Worm (Caenorhabditis elegans) whole organism, late embryonic: Measurements from ENCODE around the gene dod-23.

Experiments used
- C08G9.2 ChIP-seq: sonication (generic microtip); optimal IDR thresholded peaks from 2 replicates; lab custom pipeline; 2016; ENCODE audit warnings: mild to moderate bottlenecking, missing genetic modification characterization, moderate library complexity, missing compliant biosample characterization
- T23F11.4 ChIP-seq: fragments of 200-800 bp; sonication (Bioruptor generic); optimal IDR thresholded peaks from 2 replicates; lab custom pipeline; 2018; ENCODE audit warnings: mild to moderate bottlenecking, missing genetic modification characterization, missing compliant biosample characterization
- ahr-1 ChIP-seq: sonication (generic microtip); optimal IDR thresholded peaks from 2 replicates; lab custom pipeline; 2016; ENCODE audit warnings: missing genetic modification characterization, missing compliant biosample characterization
- ceh-14 ChIP-seq: sonication (generic microtip); optimal IDR thresholded peaks from 2 replicates; lab custom pipeline; 2016; ENCODE audit warnings: missing genotype, missing genetic modification characterization, missing compliant biosample characterization
- ceh-18 ChIP-seq: sonication (generic microtip); optimal IDR thresholded peaks from 2 replicates; lab custom pipeline; 2016; ENCODE audit warnings: missing genetic modification characterization, missing compliant biosample characterization
- ceh-19 ChIP-seq: fragments of 200-800 bp; sonication (Bioruptor generic); optimal IDR thresholded peaks from 2 replicates; lab custom pipeline; 2018; ENCODE audit warnings: mild to moderate bottlenecking, missing genetic modification characterization, missing compliant biosample characterization
- ceh-30 ChIP-seq: fragments of 150-350 bp; optimal IDR thresholded peaks from 2 replicates; lab custom pipeline; 2014; ENCODE audit warnings: missing biosample characterization, missing genetic modification characterization
- ceh-31 ChIP-seq: sonication (generic microtip); optimal IDR thresholded peaks from 2 replicates; lab custom pipeline; 2016; ENCODE audit warnings: missing genetic modification characterization, missing compliant biosample characterization
- ceh-45 ChIP-seq: fragments of 200-800 bp; sonication (Bioruptor generic); IDR thresholded peaks from 2 replicates; pipeline ENCODE4 v1.3.6; 2022; ENCODE audit warnings: missing genetic modification reagents, missing genetic modification characterization, missing compliant biosample characterization
- ceh-48 ChIP-seq: sonication (generic microtip); optimal IDR thresholded peaks from 2 replicates; lab custom pipeline; 2016; ENCODE audit warnings: missing genetic modification characterization, inconsistent platforms, missing compliant biosample characterization
- ceh-6 ChIP-seq: fragments of 200-800 bp; sonication (Bioruptor generic); optimal IDR thresholded peaks from 2 replicates; lab custom pipeline; 2018; ENCODE audit warnings: mild to moderate bottlenecking, missing genetic modification characterization, missing compliant biosample characterization
- ceh-9 ChIP-seq: sonication (generic microtip); optimal IDR thresholded peaks from 2 replicates; lab custom pipeline; 2016; ENCODE audit warnings: mild to moderate bottlenecking, missing genetic modification characterization, inconsistent platforms, missing compliant biosample characterization
- che-1 ChIP-seq: sonication (generic microtip); optimal IDR thresholded peaks from 2 replicates; lab custom pipeline; 2016; ENCODE audit warnings: mild to moderate bottlenecking, missing genetic modification characterization, missing compliant biosample characterization
- dmd-4 ChIP-seq: sonication (generic microtip); optimal IDR thresholded peaks from 2 replicates; lab custom pipeline; 2016; ENCODE audit warnings: borderline replicate concordance, missing genetic modification characterization, missing compliant biosample characterization
- elt-2 ChIP-seq: sonication (generic microtip); optimal IDR thresholded peaks from 2 replicates; lab custom pipeline; 2016; ENCODE audit warnings: missing genetic modification reagents, missing genetic modification characterization, missing compliant biosample characterization
- elt-4 ChIP-seq: sonication (generic microtip); optimal IDR thresholded peaks from 2 replicates; lab custom pipeline; 2016; ENCODE audit warnings: missing genetic modification characterization, missing compliant biosample characterization
- eyg-1 ChIP-seq: sonication (generic microtip); optimal IDR thresholded peaks from 2 replicates; lab custom pipeline; 2016; ENCODE audit warnings: missing genotype, missing genetic modification characterization, missing compliant biosample characterization
- fax-1 ChIP-seq: sonication (generic microtip); optimal IDR thresholded peaks from 2 replicates; lab custom pipeline; 2016; ENCODE audit warnings: missing genotype, missing genetic modification characterization, missing compliant biosample characterization
- fkh-6 ChIP-seq: sonication (generic microtip); optimal IDR thresholded peaks from 2 replicates; lab custom pipeline; 2016; ENCODE audit warnings: missing genetic modification characterization, missing compliant biosample characterization
- hlh-13 ChIP-seq: fragments of 200-800 bp; sonication (Bioruptor generic); optimal IDR thresholded peaks from 2 replicates; lab custom pipeline; 2018; ENCODE audit warnings: mild to moderate bottlenecking, missing genetic modification characterization, missing compliant biosample characterization
- hlh-15 ChIP-seq: sonication (generic microtip); optimal IDR thresholded peaks from 2 replicates; lab custom pipeline; 2016; ENCODE audit warnings: missing genetic modification characterization, missing compliant biosample characterization
- hlh-6 ChIP-seq: sonication (generic microtip); optimal IDR thresholded peaks from 2 replicates; lab custom pipeline; 2016; ENCODE audit warnings: missing genotype, missing genetic modification characterization, missing compliant biosample characterization
- hlh-8 ChIP-seq: sonication (generic microtip); optimal IDR thresholded peaks from 2 replicates; lab custom pipeline; 2016; ENCODE audit warnings: missing genotype, missing genetic modification characterization, missing compliant biosample characterization
- lim-6 ChIP-seq: sonication (generic microtip); optimal IDR thresholded peaks from 2 replicates; lab custom pipeline; 2016; ENCODE audit warnings: missing genetic modification characterization, missing compliant biosample characterization
- lin-11 ChIP-seq: fragments of 200-800 bp; sonication (Bioruptor generic); optimal IDR thresholded peaks from 2 replicates; lab custom pipeline; 2018; ENCODE audit warnings: mild to moderate bottlenecking, missing genetic modification characterization, missing compliant biosample characterization
- madf-2 ChIP-seq: sonication (generic microtip); optimal IDR thresholded peaks from 2 replicates; lab custom pipeline; 2017; ENCODE audit warnings: missing genetic modification characterization, missing compliant biosample characterization
- mec-3 ChIP-seq: sonication (generic microtip); optimal IDR thresholded peaks from 2 replicates; lab custom pipeline; 2016; ENCODE audit warnings: borderline replicate concordance, missing genetic modification characterization, missing compliant biosample characterization
- odd-2 ChIP-seq: sonication (generic microtip); optimal IDR thresholded peaks from 2 replicates; lab custom pipeline; 2017; ENCODE audit warnings: antibody characterized with exemption, mild to moderate bottlenecking, missing genetic modification characterization, missing compliant biosample characterization
- pag-3 ChIP-seq: sonication (generic microtip); optimal IDR thresholded peaks from 2 replicates; lab custom pipeline; 2016; ENCODE audit warnings: missing compliant biosample characterization, missing genetic modification characterization, borderline replicate concordance
- pat-9 ChIP-seq: fragments of 200-800 bp; sonication (Bioruptor generic); optimal IDR thresholded peaks from 2 replicates; lab custom pipeline; 2018; ENCODE audit warnings: mild to moderate bottlenecking, missing genetic modification characterization, moderate library complexity, missing compliant biosample characterization
- pha-2 ChIP-seq: sonication (generic microtip); optimal IDR thresholded peaks from 2 replicates; lab custom pipeline; 2017; ENCODE audit warnings: mild to moderate bottlenecking, missing genetic modification characterization, missing compliant biosample characterization
- pha-4 ChIP-seq: fragments of 150-350 bp; optimal IDR thresholded peaks from 2 replicates; lab custom pipeline; 2018; ENCODE audit warnings: missing biosample characterization, missing genetic modification reagents, missing genetic modification characterization
- pqm-1 ChIP-seq: sonication (generic microtip); optimal IDR thresholded peaks from 2 replicates; lab custom pipeline; 2016; ENCODE audit warnings: missing genetic modification characterization, missing compliant biosample characterization
- ref-2 ChIP-seq: sonication (generic microtip); optimal IDR thresholded peaks from 2 replicates; lab custom pipeline; 2016; ENCODE audit warnings: missing genetic modification characterization, missing compliant biosample characterization
- sdc-2 ChIP-seq: sonication (generic microtip); optimal IDR thresholded peaks from 2 replicates; lab custom pipeline; 2016; ENCODE audit warnings: missing genotype, missing genetic modification characterization, missing compliant biosample characterization
- sox-4 ChIP-seq: sonication (generic microtip); optimal IDR thresholded peaks from 2 replicates; lab custom pipeline; 2017; ENCODE audit warnings: mild to moderate bottlenecking, missing genetic modification characterization, inconsistent platforms, missing compliant biosample characterization
- syd-9 ChIP-seq: sonication (generic microtip); optimal IDR thresholded peaks from 2 replicates; lab custom pipeline; 2016; ENCODE audit warnings: mild to moderate bottlenecking, missing genetic modification characterization, moderate library complexity, missing compliant biosample characterization
- tbx-2 ChIP-seq: sonication (generic microtip); optimal IDR thresholded peaks from 2 replicates; lab custom pipeline; 2016; ENCODE audit warnings: missing genetic modification characterization, missing compliant biosample characterization
- ttx-3 ChIP-seq: sonication (generic microtip); optimal IDR thresholded peaks from 2 replicates; lab custom pipeline; 2016; ENCODE audit warnings: missing genetic modification reagents, missing genetic modification characterization, missing compliant biosample characterization
- unc-3 ChIP-seq, 2 experiments: fragments of 200-800 bp in 1 of 2; sonication (Bioruptor generic) in 1 of 2; sonication (generic microtip) in 1 of 2; conservative IDR thresholded peaks in 1 of 2; optimal IDR thresholded peaks in 1 of 2; 2 replicates each; pipeline versions ENCODE4 v1.3.6 to Lab custom; 2016 to 2022; ENCODE audit warnings: missing compliant biosample characterization in 2 of 2, missing genetic modification characterization in 2 of 2, missing genetic modification reagents in 1 of 2
- unc-42 ChIP-seq: sonication (generic microtip); optimal IDR thresholded peaks from 2 replicates; lab custom pipeline; 2016; ENCODE audit warnings: missing genotype, missing genetic modification characterization, missing compliant biosample characterization
- ztf-16 ChIP-seq: sonication (generic microtip); optimal IDR thresholded peaks from 2 replicates; lab custom pipeline; 2017; ENCODE audit warnings: missing genetic modification characterization, missing compliant biosample characterization

dod-23 gene

DNA sequence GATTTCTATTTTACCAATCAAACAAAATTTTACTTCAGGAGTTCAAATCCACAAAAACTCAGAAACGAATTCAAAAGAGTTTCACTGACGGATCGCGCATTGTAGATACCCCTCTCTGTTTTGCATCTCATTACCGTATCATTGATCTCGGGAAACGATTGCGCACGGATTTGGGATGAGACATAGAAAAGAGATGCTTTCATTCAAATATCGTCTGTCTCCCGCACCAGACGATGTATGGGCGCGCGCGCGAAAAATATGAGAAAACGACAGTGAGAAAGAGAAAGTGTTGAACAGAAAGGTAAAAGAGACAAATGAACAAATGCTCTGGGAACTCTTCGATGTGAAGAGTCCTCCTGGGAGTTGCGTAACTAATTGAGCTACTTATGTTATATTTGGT, 12.0 kb upstream of the dod-23 start:
- TF ChIP-seq pat-9 (tag; lab: Kevin White, UChicago) (no peak), sox-4 (no peak)

DNA sequence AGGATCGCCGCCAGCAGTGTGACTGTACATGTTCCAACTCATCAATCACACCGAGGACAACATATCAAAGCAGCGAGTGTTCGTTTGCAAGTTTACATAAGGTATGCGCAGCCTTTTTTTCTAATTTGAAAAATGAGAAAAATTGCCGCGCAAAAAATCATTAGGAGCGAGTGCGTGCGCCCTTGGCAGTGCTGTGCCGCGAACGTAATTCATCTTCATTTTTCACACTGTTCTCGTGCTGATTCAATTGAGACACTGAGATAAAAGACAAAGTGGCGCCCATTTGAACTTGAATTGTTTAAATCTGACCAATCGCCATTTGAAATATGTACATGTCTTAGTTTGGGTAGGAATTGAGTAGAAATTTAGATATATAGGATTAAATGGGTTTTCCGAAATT, 10.6 kb upstream of the dod-23 start:
- TF ChIP-seq elt-2 (tag; lab: Kevin White, UChicago) (no peak), sdc-2 (tag; lab: Kevin White, UChicago) (no peak), mec-3 (no peak), ceh-30 (tag; lab: Kevin White, UChicago) (no peak), ceh-9 (no peak), ahr-1 (tag; lab: Kevin White, UChicago) (no peak), ceh-18 (no peak), odd-2 (no peak), T23F11.4 (GFP tag; lab: Kevin White, UChicago) (no peak), ztf-16 (tag; lab: Kevin White, UChicago) (no peak), madf-2 (tag; lab: Kevin White, UChicago) (no peak), pha-4 (no peak), ceh-6 (GFP tag; lab: Kevin White, UChicago) (no peak), pqm-1 (tag; lab: Kevin White, UChicago) (no peak), ref-2 (no peak), ceh-31 (no peak), syd-9 (no peak), ceh-48 (tag; lab: Kevin White, UChicago) (no peak)

DNA sequence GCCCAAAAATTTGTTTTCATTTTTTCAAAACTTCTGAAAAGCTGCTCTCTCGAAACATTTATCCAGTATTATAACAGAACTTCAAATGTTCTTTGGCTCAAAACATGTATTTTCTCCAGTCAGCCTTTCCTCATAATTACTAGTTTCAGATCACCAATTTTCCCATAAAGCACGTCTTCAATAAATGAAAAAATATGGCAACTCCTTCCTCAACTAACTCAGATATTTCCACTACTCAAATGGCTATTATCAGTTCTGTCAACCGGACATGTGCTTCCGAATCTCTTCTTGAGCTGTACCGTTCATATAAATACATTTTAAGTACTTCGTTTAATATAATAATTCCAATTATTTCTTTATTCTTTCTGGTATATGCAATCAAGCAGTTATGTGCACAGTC, 8.5 kb upstream of the dod-23 start, which contains the start of gene sra-13:
Gene sra-13 (plus strand): TSS at position 195 of the 400 bp plus-strand sequence.
- TF ChIP-seq syd-9 (no peak), lin-11 (tag; lab: Kevin White, UChicago) (no peak), tbx-2 (tag; lab: Kevin White, UChicago) (no peak), dmd-4 (no peak), ceh-48 (tag; lab: Kevin White, UChicago) (no peak), pag-3 (tag; lab: Kevin White, UChicago) (no peak), hlh-15 (tag; lab: Kevin White, UChicago) (no peak), C08G9.2 (no peak), ahr-1 (tag; lab: Kevin White, UChicago) (no peak), ttx-3 (tag; lab: Kevin White, UChicago) (no peak), hlh-6 (tag; lab: Kevin White, UChicago) (no peak), unc-42 (tag; lab: Kevin White, UChicago) (no peak), pqm-1 (tag; lab: Kevin White, UChicago) (no peak), ceh-19 (no peak), ceh-9 (no peak), ceh-14 (tag; lab: Kevin White, UChicago) (no peak)

- TF ChIP-seq hlh-13 (GFP tag; lab: Kevin White, UChicago) (no peak), elt-4 (tag; lab: Kevin White, UChicago) (no peak)
Observed at ce11 chrII:8405303-8405702, 6.3 kb upstream of the dod-23 start, which contains the start of gene ubc-24. Gene ubc-24, plus strand, starts transcription at chrII:8405603.

DNA sequence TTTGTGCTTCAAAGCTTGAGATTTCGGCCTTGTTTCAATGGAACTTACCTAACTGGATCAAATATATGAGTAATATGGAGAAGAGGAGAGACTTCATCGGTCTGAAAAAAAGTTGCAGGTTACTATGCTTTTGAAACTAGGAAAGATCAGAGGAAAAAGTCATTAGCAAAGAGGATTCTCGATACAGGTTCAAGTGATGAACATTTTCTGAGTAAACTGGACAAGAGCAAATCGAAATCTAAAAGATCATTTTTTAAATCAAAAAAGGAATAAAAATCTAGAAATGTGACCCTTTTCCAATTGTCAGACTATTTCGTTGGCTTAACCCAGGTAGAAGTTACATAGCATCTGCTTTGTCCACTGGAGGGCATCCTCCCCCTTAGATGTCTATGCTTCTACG, 5.8 kb upstream of the dod-23 start, which contains the start of gene skpo-1:
Gene skpo-1 (minus strand): TSS at position 101 of the 400 bp plus-strand sequence.
- TF ChIP-seq fax-1 (tag; lab: Kevin White, UChicago) (no peak), eyg-1 (no peak), che-1 (no peak), lim-6 (tag; lab: Kevin White, UChicago) (no peak), pha-2 (tag; lab: Kevin White, UChicago) (no peak), hlh-8 (tag; lab: Kevin White, UChicago) (no peak), mec-3 (no peak), ceh-45 (GFP tag; lab: Robert Waterston, UW) (no peak), ref-2 (no peak), odd-2 (no peak), ztf-16 (tag; lab: Kevin White, UChicago) (no peak), tbx-2 (tag; lab: Kevin White, UChicago) (no peak), ceh-48 (tag; lab: Kevin White, UChicago) (no peak), fkh-6 (tag; lab: Kevin White, UChicago) (no peak), unc-3 (GFP tag; conservative IDR thresholded peaks at IDR 0.05; lab: Robert Waterston, UW) (no peak), unc-3 (tag; optimal IDR thresholded peaks at IDR 0.05; lab: Kevin White, UChicago) (no peak)
